Worm (Caenorhabditis elegans) whole organism, midembryonic: ENCODE data around the gene vha-5.

Source experiments
- T22C8.4 ChIP-seq: fragments of 200-800 bp; sonication (Bioruptor generic); IDR thresholded peaks from 2 replicates; pipeline ENCODE4 v1.3.6; 2022; ENCODE audit warnings: missing genetic modification characterization, missing compliant biosample characterization
- ref-1 ChIP-seq: fragments of 200-800 bp; sonication (Bioruptor generic); conservative IDR thresholded peaks from 2 replicates; pipeline ENCODE4 v1.3.6; 2022; ENCODE audit warnings: missing genetic modification reagents, missing genetic modification characterization, missing compliant biosample characterization
- tab-1 ChIP-seq: fragments of 200-800 bp; sonication (Bioruptor generic); IDR thresholded peaks from 2 replicates; pipeline ENCODE4 v1.3.6; 2022; ENCODE audit warnings: missing genetic modification characterization, missing compliant biosample characterization
- ztf-23 ChIP-seq: fragments of 200-800 bp; sonication (Bioruptor generic); IDR thresholded peaks from 2 replicates; pipeline ENCODE4 v1.3.6; 2022; ENCODE audit warnings: missing genetic modification reagents, missing genetic modification characterization, missing compliant biosample characterization

ce11 chrIV:8275232-8275631, 28.5 kb upstream of the vha-5 start, which contains the start of gene K07H8.11:
- no peak for TF ChIP-seq ztf-23
- TF ChIP-seq tab-1 = no peak
- TF ChIP-seq ref-1 (GFP tag; lab: Robert Waterston, UW) = no peak
- no peak for TF ChIP-seq T22C8.4 (GFP tag; lab: Robert Waterston, UW)
